Fruit fly (Drosophila melanogaster) whole organism, wandering third instar larva: Measurements from ENCODE around the gene CG31815.

Source experiments
- Abd-B ChIP-seq: fragments of >200 bp; optimal IDR thresholded peaks from 2 replicates; lab custom pipeline; 2017; ENCODE audit warnings: missing biosample characterization, missing genetic modification characterization
- GATAd ChIP-seq: sonication (Bioruptor generic); optimal IDR thresholded peaks from 2 replicates; lab custom pipeline; 2016; ENCODE audit warnings: missing biosample characterization, missing genetic modification characterization
- Hr78 ChIP-seq: fragments of >200 bp; optimal IDR thresholded peaks from 2 replicates; lab custom pipeline; 2017; ENCODE audit warnings: missing biosample characterization, missing genetic modification characterization
- Mio ChIP-seq: sonication (Bioruptor generic); optimal IDR thresholded peaks from 2 replicates; lab custom pipeline; 2016; ENCODE audit warnings: missing biosample characterization, missing genetic modification characterization
- Myc ChIP-seq: fragments of >200 bp; optimal IDR thresholded peaks from 2 replicates; lab custom pipeline; 2017
- OdsH ChIP-seq: fragments of 200-800 bp; sonication (Bioruptor generic); optimal IDR thresholded peaks from 2 replicates; lab custom pipeline; 2016; ENCODE audit warnings: missing biosample characterization, mild to moderate bottlenecking, missing genetic modification characterization
- br ChIP-seq: fragments of 200-800 bp; sonication (Bioruptor generic); optimal IDR thresholded peaks from 2 replicates; lab custom pipeline; 2016; ENCODE audit warnings: missing biosample characterization, missing genetic modification characterization
- dl ChIP-seq, 2 experiments: fragments of 175-275, 200-275 bp in 1 of 2; fragments of 200-275 bp in 1 of 2; sonication (Bioruptor generic); optimal IDR thresholded peaks; lab custom pipeline; 2018; ENCODE audit warnings: mild to moderate bottlenecking in 2 of 2, missing biosample characterization in 2 of 2, missing genetic modification characterization in 2 of 2, moderate library complexity in 2 of 2; ENCODE audit not compliant: partially characterized antibody in 2 of 2, insufficient read depth in 1 of 2
- dmrt93B ChIP-seq: fragments of 200-800 bp; sonication (Bioruptor generic); optimal IDR thresholded peaks from 2 replicates; lab custom pipeline; 2018; ENCODE audit warnings: missing biosample characterization, mild to moderate bottlenecking, missing genetic modification characterization
- foxo ChIP-seq, 2 experiments: fragments of 200-800 bp; sonication (Bioruptor generic); optimal IDR thresholded peaks; 2 replicates in 1 of 2; 3 replicates in 1 of 2; lab custom pipeline; 2016 to 2017; ENCODE audit warnings: missing biosample characterization in 2 of 2, missing genetic modification characterization in 2 of 2
- lola ChIP-seq: fragments of >200 bp; optimal IDR thresholded peaks from 2 replicates; lab custom pipeline; 2017; ENCODE audit warnings: missing biosample characterization, missing genetic modification characterization
- sage ChIP-seq: fragments of 200-800 bp; sonication (Bioruptor generic); optimal IDR thresholded peaks from 2 replicates; lab custom pipeline; 2016; ENCODE audit warnings: missing biosample characterization, mild to moderate bottlenecking, missing genetic modification characterization
- usp ChIP-seq: fragments of >200 bp; optimal IDR thresholded peaks from 2 replicates; lab custom pipeline; 2017; ENCODE audit warnings: missing biosample characterization, missing genetic modification characterization

DNA sequence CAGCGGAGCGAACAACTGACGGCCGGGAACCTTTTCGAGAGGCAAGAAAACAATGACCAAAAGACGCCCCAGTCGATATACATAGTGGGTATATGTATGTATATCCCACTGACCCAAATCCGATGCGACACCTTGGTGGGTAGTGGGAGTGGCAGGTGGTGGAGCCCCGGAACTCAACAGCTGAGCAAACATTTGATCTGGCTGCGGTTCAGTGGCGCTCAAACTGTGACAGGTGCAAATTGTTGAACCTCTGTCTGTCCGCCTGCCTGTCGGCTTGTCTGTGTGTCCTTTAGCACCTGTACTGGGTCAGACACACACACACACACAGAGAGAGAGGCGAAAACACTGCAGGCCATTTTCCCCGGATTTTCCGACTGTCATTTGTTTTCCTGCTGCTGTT, 37.8 kb downstream of the CG31815 start:
- TF ChIP-seq OdsH (GFP tag; lab: Kevin White, UChicago) (no peak), dl (GFP tag; optimal IDR thresholded peaks at IDR 0.05; lab: Kevin White, UChicago; ENCODE audit: insufficient read depth in 1 of 2, partially characterized antibody in 2 of 2) (no peak), dmrt93B (no peak), br (GFP tag; lab: Kevin White, UChicago) (no peak), usp (GFP tag; lab: Kevin White, UChicago) (no peak), Myc (lab: Kevin White, UChicago) (no peak), Hr78 (GFP tag; lab: Kevin White, UChicago) (no peak), GATAd (GFP tag; lab: Kevin White, UChicago) (no peak), foxo (GFP tag; optimal IDR thresholded peaks at IDR 0.05; lab: Kevin White, UChicago) (no peak), sage (no peak), Mio (GFP tag; lab: Kevin White, UChicago) (no peak), Abd-B (GFP tag; lab: Kevin White, UChicago) (no peak), lola (GFP tag; lab: Kevin White, UChicago) (no peak)
